Worm (Caenorhabditis elegans) whole organism, mixed stage, embryonic: ENCODE data around the gene F56C9.3.

Experiments
- ceh-83 ChIP-seq: fragments of 200-800 bp; sonication (Bioruptor generic); optimal IDR thresholded peaks from 2 replicates; lab custom pipeline; 2018; ENCODE audit warnings: mild to moderate bottlenecking, missing genetic modification characterization, missing compliant biosample characterization
- elt-1 ChIP-seq: sonication (generic microtip); optimal IDR thresholded peaks from 2 replicates; lab custom pipeline; 2017; ENCODE audit warnings: missing genetic modification characterization, mild to moderate bottlenecking, missing compliant biosample characterization, antibody characterized with exemption, moderate library complexity, borderline replicate concordance; ENCODE audit not compliant: insufficient read depth
- ham-2 ChIP-seq: fragments of 200-800 bp; sonication (Bioruptor generic); optimal IDR thresholded peaks from 2 replicates; lab custom pipeline; 2018; ENCODE audit warnings: mild to moderate bottlenecking, missing genetic modification characterization, missing compliant biosample characterization
- lsy-2 ChIP-seq: fragments of 150-350 bp; optimal IDR thresholded peaks from 2 replicates; lab custom pipeline; 2014; ENCODE audit warnings: missing biosample characterization, missing genetic modification characterization
- mab-5 ChIP-seq: fragments of 150-350 bp; optimal IDR thresholded peaks from 2 replicates; lab custom pipeline; 2014; ENCODE audit warnings: missing biosample characterization, missing genetic modification characterization
- nhr-12 ChIP-seq: fragments of 150-350 bp; optimal IDR thresholded peaks from 2 replicates; lab custom pipeline; 2014; ENCODE audit warnings: missing biosample characterization, missing genetic modification characterization
- nhr-237 ChIP-seq: fragments of 150-350 bp; optimal IDR thresholded peaks from 2 replicates; lab custom pipeline; 2014; ENCODE audit warnings: missing biosample characterization, missing genetic modification characterization
- unc-39 ChIP-seq: fragments of 150-350 bp; optimal IDR thresholded peaks from 2 replicates; lab custom pipeline; 2014; ENCODE audit warnings: missing biosample characterization, missing genetic modification characterization

- no peak for TF ChIP-seq ceh-83 (GFP tag; lab: Kevin White, UChicago)
- TF ChIP-seq lsy-2 (tag; lab: Kevin White, UChicago): no peak
- TF ChIP-seq unc-39 (tag; lab: Kevin White, UChicago): no peak
- no peak for TF ChIP-seq ham-2 (GFP tag; lab: Kevin White, UChicago)
- TF ChIP-seq elt-1 (tag; lab: Kevin White, UChicago): no peak
- TF ChIP-seq mab-5 (tag; lab: Kevin White, UChicago): no peak
- no peak for TF ChIP-seq nhr-12 (tag; lab: Kevin White, UChicago)
- TF ChIP-seq nhr-237 (tag; lab: Kevin White, UChicago): no peak
Measured at ce11 chrIII:7271083-7271482, 40.0 kb upstream of the F56C9.3 start.
